Fruit fly (Drosophila melanogaster) whole organism, prepupa: Measurements from ENCODE around the gene CG9550.
A peak's percentile ranks its signal among the peaks of the same experiment; 100 is the strongest.

ENCODE experiments used
- Blimp-1 ChIP-seq: fragments of 200-800 bp; sonication (Bioruptor generic); optimal IDR thresholded peaks from 3 replicates; lab custom pipeline; 2017; ENCODE audit warnings: missing biosample characterization, missing genetic modification characterization, mild to moderate bottlenecking, moderate library complexity, missing genetic modification reagents
- CG10631 ChIP-seq: fragments of 200-800 bp; sonication (Bioruptor generic); optimal IDR thresholded peaks from 2 replicates; lab custom pipeline; 2016; ENCODE audit warnings: missing biosample characterization, missing genetic modification characterization
- CG10669 ChIP-seq: fragments of 200-800 bp; sonication (Bioruptor generic); optimal IDR thresholded peaks from 3 replicates; lab custom pipeline; 2018; ENCODE audit warnings: missing biosample characterization, mild to moderate bottlenecking, missing genetic modification characterization, moderate library complexity
- CG11294 ChIP-seq: fragments of 200-800 bp; sonication (Bioruptor generic); IDR thresholded peaks from 2 replicates; pipeline ENCODE4 v1.3.6; 2022; ENCODE audit warnings: missing biosample characterization, missing genetic modification characterization
- CG11762 ChIP-seq: fragments of 200-800 bp; sonication (Bioruptor generic); optimal IDR thresholded peaks from 3 replicates; lab custom pipeline; 2016; ENCODE audit warnings: missing biosample characterization, missing genetic modification characterization; ENCODE audit not compliant: insufficient read depth
- CG11902 ChIP-seq: fragments of 200-800 bp; sonication (Bioruptor generic); optimal IDR thresholded peaks from 3 replicates; lab custom pipeline; 2016; ENCODE audit warnings: missing biosample characterization, missing genetic modification characterization
- CG15336 ChIP-seq: fragments of 200-800 bp; sonication (Bioruptor generic); IDR thresholded peaks from 2 replicates; pipeline ENCODE4 v1.3.6; 2022; ENCODE audit warnings: missing biosample characterization, missing genetic modification characterization
- CG1621 ChIP-seq: fragments of 200-800 bp; sonication (Bioruptor generic); optimal IDR thresholded peaks from 3 replicates; lab custom pipeline; 2018; ENCODE audit warnings: missing biosample characterization, mild to moderate bottlenecking, missing genetic modification characterization
- CG3032 ChIP-seq: fragments of 200-800 bp; optimal IDR thresholded peaks from 2 replicates; lab custom pipeline; 2019; ENCODE audit warnings: missing biosample characterization, mild to moderate bottlenecking, missing genetic modification characterization, moderate library complexity
- CG31627 ChIP-seq: fragments of 200-800 bp; sonication (Bioruptor generic); optimal IDR thresholded peaks from 3 replicates; lab custom pipeline; 2016; ENCODE audit warnings: missing biosample characterization, missing genetic modification characterization
- CG32006 ChIP-seq: fragments of 200-800 bp; sonication (Bioruptor generic); optimal IDR thresholded peaks from 3 replicates; lab custom pipeline; 2017; ENCODE audit warnings: missing biosample characterization, mild to moderate bottlenecking, missing genetic modification characterization
- CG34406 ChIP-seq: fragments of 200-800 bp; sonication (Bioruptor generic); optimal IDR thresholded peaks from 3 replicates; lab custom pipeline; 2016; ENCODE audit warnings: missing biosample characterization, missing genetic modification characterization
- CG3919 ChIP-seq: fragments of 200-800 bp; sonication (Bioruptor generic); optimal IDR thresholded peaks from 3 replicates; lab custom pipeline; 2016; ENCODE audit warnings: missing biosample characterization, missing genetic modification characterization
- CG4318 ChIP-seq: fragments of 200-800 bp; sonication (Bioruptor generic); optimal IDR thresholded peaks from 3 replicates; lab custom pipeline; 2017; ENCODE audit warnings: missing biosample characterization, mild to moderate bottlenecking, missing genetic modification characterization
- CG6276 ChIP-seq: fragments of 200-800 bp; sonication (Bioruptor generic); optimal IDR thresholded peaks from 2 replicates; lab custom pipeline; 2017; ENCODE audit warnings: missing biosample characterization, mild to moderate bottlenecking, missing genetic modification characterization
- CG7368 ChIP-seq: fragments of 200-800 bp; sonication (Bioruptor generic); optimal IDR thresholded peaks from 3 replicates; lab custom pipeline; 2016; ENCODE audit warnings: missing biosample characterization, missing genetic modification characterization
- CG8119 ChIP-seq: fragments of 200-800 bp; sonication (Bioruptor generic); IDR thresholded peaks from 3 replicates; pipeline ENCODE4 v1.3.6; 2022; ENCODE audit warnings: missing biosample characterization, missing genetic modification characterization
- CG8319 ChIP-seq: fragments of 200-800 bp; sonication (Bioruptor generic); optimal IDR thresholded peaks from 3 replicates; lab custom pipeline; 2016; ENCODE audit warnings: missing biosample characterization, missing genetic modification characterization
- CG8632 ChIP-seq: fragments of 200-800 bp; sonication (Bioruptor generic); optimal IDR thresholded peaks from 3 replicates; lab custom pipeline; 2016; ENCODE audit warnings: missing biosample characterization, missing genetic modification characterization
- Eip75B ChIP-seq: fragments of 200-800 bp; sonication (Bioruptor generic); optimal IDR thresholded peaks from 3 replicates; lab custom pipeline; 2016; ENCODE audit warnings: missing biosample characterization, missing genetic modification characterization
- Eip93F ChIP-seq: fragments of 200-800 bp; sonication (Bioruptor generic); optimal IDR thresholded peaks from 2 replicates; lab custom pipeline; 2016; ENCODE audit warnings: missing biosample characterization, mild to moderate bottlenecking, missing genetic modification characterization
- Ets96B ChIP-seq: fragments of 200-800 bp; optimal IDR thresholded peaks from 2 replicates; lab custom pipeline; 2019; ENCODE audit warnings: missing biosample characterization, mild to moderate bottlenecking, missing genetic modification characterization, moderate library complexity
- Gug ChIP-seq: fragments of 200-800 bp; sonication (Bioruptor generic); IDR thresholded peaks from 2 replicates; pipeline ENCODE4 v1.3.6; 2022; ENCODE audit warnings: missing biosample characterization, missing genetic modification characterization
- Hr38 ChIP-seq: sonication (Bioruptor generic); optimal IDR thresholded peaks from 2 replicates; lab custom pipeline; 2016; ENCODE audit warnings: missing biosample characterization, missing genetic modification characterization
- Hr39 ChIP-seq: fragments of 200-800 bp; sonication (Bioruptor generic); optimal IDR thresholded peaks from 2 replicates; lab custom pipeline; 2016; ENCODE audit warnings: missing biosample characterization, missing genetic modification characterization
- Hr4 ChIP-seq: fragments of 200-800 bp; sonication (Bioruptor generic); optimal IDR thresholded peaks from 3 replicates; lab custom pipeline; 2016; ENCODE audit warnings: missing biosample characterization, missing genetic modification characterization
- Lpt ChIP-seq: fragments of 200-800 bp; sonication (Bioruptor generic); optimal IDR thresholded peaks from 3 replicates; lab custom pipeline; 2016; ENCODE audit warnings: missing biosample characterization, missing genetic modification characterization
- OdsH ChIP-seq: fragments of 200-800 bp; sonication (Bioruptor generic); optimal IDR thresholded peaks from 3 replicates; lab custom pipeline; 2016; ENCODE audit warnings: missing biosample characterization, missing genetic modification characterization
- Smox ChIP-seq: fragments of 200-800 bp; sonication (Bioruptor generic); optimal IDR thresholded peaks from 3 replicates; lab custom pipeline; 2016; ENCODE audit warnings: missing biosample characterization, missing genetic modification characterization
- Sox102F ChIP-seq: fragments of 200-800 bp; sonication (Bioruptor generic); optimal IDR thresholded peaks from 2 replicates; lab custom pipeline; 2016; ENCODE audit warnings: missing biosample characterization, mild to moderate bottlenecking, missing genetic modification characterization
- Sox15 ChIP-seq: fragments of 200-800 bp; sonication (Bioruptor generic); optimal IDR thresholded peaks from 3 replicates; lab custom pipeline; 2016; ENCODE audit warnings: missing biosample characterization, missing genetic modification characterization
- acj6 ChIP-seq: fragments of 200-800 bp; sonication (Bioruptor generic); optimal IDR thresholded peaks from 3 replicates; lab custom pipeline; 2016; ENCODE audit warnings: missing biosample characterization, missing genetic modification characterization
- dac ChIP-seq: fragments of 200-800 bp; sonication (Bioruptor generic); optimal IDR thresholded peaks from 2 replicates; lab custom pipeline; 2017; ENCODE audit warnings: missing biosample characterization, mild to moderate bottlenecking, missing genetic modification characterization
- dsx ChIP-seq: fragments of 200-800 bp; optimal IDR thresholded peaks from 3 replicates; lab custom pipeline; 2019; ENCODE audit warnings: missing biosample characterization, mild to moderate bottlenecking, missing genetic modification characterization, moderate library complexity; ENCODE audit not compliant: poor library complexity, severe bottlenecking
- fd59A ChIP-seq: fragments of 200-800 bp; sonication (Bioruptor generic); optimal IDR thresholded peaks from 2 replicates; lab custom pipeline; 2017; ENCODE audit warnings: missing biosample characterization, mild to moderate bottlenecking, missing genetic modification characterization, missing genetic modification reagents
- fkh ChIP-seq: fragments of 200-800 bp; sonication (Bioruptor generic); optimal IDR thresholded peaks from 3 replicates; lab custom pipeline; 2017; ENCODE audit warnings: missing biosample characterization, mild to moderate bottlenecking, missing genetic modification characterization, moderate library complexity
- spab ChIP-seq: fragments of 200-800 bp; sonication (Bioruptor generic); optimal IDR thresholded peaks from 2 replicates; lab custom pipeline; 2017; ENCODE audit warnings: missing biosample characterization, mild to moderate bottlenecking, missing genetic modification characterization, missing genetic modification reagents
- ss ChIP-seq, 2 experiments: fragments of 200-800 bp; sonication (Bioruptor generic); optimal IDR thresholded peaks; 2 replicates in 1 of 2; 3 replicates in 1 of 2; lab custom pipeline; 2017 to 2018; ENCODE audit warnings: mild to moderate bottlenecking in 2 of 2, missing biosample characterization in 2 of 2, missing genetic modification characterization in 2 of 2, moderate library complexity in 1 of 2
- svp ChIP-seq: fragments of 200-800 bp; sonication (Bioruptor generic); peaks from one replicate; lab custom pipeline; 2016; ENCODE audit warnings: missing biosample characterization, missing genetic modification characterization
- vri ChIP-seq: fragments of 200-800 bp; sonication (Bioruptor generic); optimal IDR thresholded peaks from 3 replicates; lab custom pipeline; 2016; ENCODE audit warnings: missing biosample characterization, mild to moderate bottlenecking, missing genetic modification characterization

CG9550 gene

dm6 chr2L:6447581-6448333 lies 49.1 kb upstream of the CG9550 start (continued):
- no peak for TF ChIP-seq CG3032
- TF ChIP-seq dac (GFP tag; lab: Kevin White, UChicago), result no peak
- TF ChIP-seq Blimp-1 (GFP tag; lab: Kevin White, UChicago), result no peak
- TF ChIP-seq vri (GFP tag; lab: Kevin White, UChicago), result no peak
- TF ChIP-seq Eip93F, result no peak
- TF ChIP-seq CG15336 (GFP tag; lab: Robert Waterston, UW), result no peak
- TF ChIP-seq OdsH (GFP tag; lab: Kevin White, UChicago), result no peak
- TF ChIP-seq CG7368 (GFP tag; lab: Kevin White, UChicago), result no peak
- no peak for TF ChIP-seq fd59A (GFP tag; lab: Kevin White, UChicago)
- no peak for TF ChIP-seq Ets96B (tag; lab: Kevin White, UChicago)
- no peak for TF ChIP-seq CG3919

- TF ChIP-seq CG8632 (GFP tag; lab: Kevin White, UChicago) (no peak), spab (GFP tag; lab: Kevin White, UChicago) (no peak), CG11762 (GFP tag; lab: Kevin White, UChicago) (no peak), fkh (peak; percentile 2), Hr38 (GFP tag; lab: Kevin White, UChicago) (no peak)
Measured at dm6 chr2L:6448334-6448703, 48.5 kb upstream of the CG9550 start, which contains the start of gene Acox3. Gene Acox3, minus strand, starts transcription at chr2L:6448403.

DNA sequence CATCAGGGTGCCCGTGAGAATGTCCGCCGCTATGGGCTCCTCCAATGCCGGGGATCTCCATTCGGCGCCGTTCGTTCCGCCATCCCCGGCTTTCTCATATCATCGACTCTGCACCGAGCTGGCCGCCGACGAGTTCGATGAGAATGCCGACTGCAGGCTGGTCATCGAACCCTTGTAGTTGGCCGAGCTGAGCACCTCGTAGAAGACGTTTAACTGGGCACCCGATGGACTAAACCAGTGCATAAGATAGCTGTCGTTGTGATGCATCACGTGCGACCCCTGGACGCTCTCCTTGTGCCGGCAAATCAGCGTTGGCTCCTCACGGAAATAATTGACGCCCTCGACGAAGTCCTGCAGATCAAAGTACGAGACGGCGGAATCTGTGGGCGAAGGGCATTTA lies 47.1 kb upstream of the CG9550 start:
- TF ChIP-seq dsx (GFP tag; lab: Kevin White, UChicago) (no peak), CG1621 (tag; lab: Kevin White, UChicago) (no peak), CG11294 (GFP tag; lab: Robert Waterston, UW) (no peak), ss (GFP tag; optimal IDR thresholded peaks at IDR 0.05; lab: Kevin White, UChicago) (peak in 1 of 2 experiments; percentile 9), vri (GFP tag; lab: Kevin White, UChicago) (no peak), CG32006 (GFP tag; lab: Kevin White, UChicago) (no peak)

- TF ChIP-seq CG11902 (GFP tag; lab: Kevin White, UChicago) (no peak), CG34406 (GFP tag; lab: Kevin White, UChicago) (no peak), CG8632 (GFP tag; lab: Kevin White, UChicago) (no peak), Hr39 (GFP tag; lab: Kevin White, UChicago) (no peak), CG6276 (no peak), Gug (GFP tag; lab: Robert Waterston, UW) (no peak), CG11294 (GFP tag; lab: Robert Waterston, UW) (no peak), Sox15 (no peak), svp (GFP tag; lab: Kevin White, UChicago) (peak; percentile 70), Eip75B (GFP tag; lab: Kevin White, UChicago) (no peak), CG7368 (GFP tag; lab: Kevin White, UChicago) (peak; percentile 13), Sox102F (GFP tag; lab: Kevin White, UChicago) (no peak), fd59A (GFP tag; lab: Kevin White, UChicago) (no peak), acj6 (GFP tag; lab: Kevin White, UChicago) (no peak), CG10631 (GFP tag; lab: Kevin White, UChicago) (no peak), Blimp-1 (GFP tag; lab: Kevin White, UChicago) (no peak), ss (GFP tag; optimal IDR thresholded peaks at IDR 0.05; lab: Kevin White, UChicago) (peak in 1 of 2 experiments; percentile 30), CG8119 (GFP tag; lab: Robert Waterston, UW) (peak; percentile 20; the same call in 1 of the 3 replicates), CG10669 (GFP tag; lab: Kevin White, UChicago) (no peak), CG4318 (GFP tag; lab: Kevin White, UChicago) (no peak), fkh (peak; percentile 92), Ets96B (tag; lab: Kevin White, UChicago) (no peak), Smox (GFP tag; lab: Kevin White, UChicago) (no peak), CG31627 (GFP tag; lab: Kevin White, UChicago) (no peak), dac (GFP tag; lab: Kevin White, UChicago) (no peak), CG3032 (peak; percentile 8), Hr38 (GFP tag; lab: Kevin White, UChicago) (no peak), Lpt (GFP tag; lab: Kevin White, UChicago) (no peak), Hr4 (GFP tag; lab: Kevin White, UChicago) (no peak), vri (GFP tag; lab: Kevin White, UChicago) (peak; percentile 89), CG8319 (GFP tag; lab: Kevin White, UChicago) (peak; percentile 12)
Measured at dm6 chr2L:6455032-6455954, 41.6 kb upstream of the CG9550 start, which contains the start of gene retm. Gene retm, minus strand, starts transcription at chr2L:6455929.
